Fruit fly (Drosophila melanogaster) whole organism, wandering third instar larva: ENCODE measurements around the gene LanA.

Experiments
- Myc ChIP-seq: fragments of >200 bp; optimal IDR thresholded peaks from 2 replicates; lab custom pipeline; 2017
- ey ChIP-seq: fragments of 200-800 bp; sonication (Bioruptor generic); optimal IDR thresholded peaks from 2 replicates; lab custom pipeline; 2016; ENCODE audit warnings: missing biosample characterization, missing genetic modification characterization
- h ChIP-seq: fragments of 200-800 bp; sonication (Bioruptor generic); optimal IDR thresholded peaks from 3 replicates; lab custom pipeline; 2016; ENCODE audit warnings: missing biosample characterization, mild to moderate bottlenecking, missing genetic modification characterization

DNA sequence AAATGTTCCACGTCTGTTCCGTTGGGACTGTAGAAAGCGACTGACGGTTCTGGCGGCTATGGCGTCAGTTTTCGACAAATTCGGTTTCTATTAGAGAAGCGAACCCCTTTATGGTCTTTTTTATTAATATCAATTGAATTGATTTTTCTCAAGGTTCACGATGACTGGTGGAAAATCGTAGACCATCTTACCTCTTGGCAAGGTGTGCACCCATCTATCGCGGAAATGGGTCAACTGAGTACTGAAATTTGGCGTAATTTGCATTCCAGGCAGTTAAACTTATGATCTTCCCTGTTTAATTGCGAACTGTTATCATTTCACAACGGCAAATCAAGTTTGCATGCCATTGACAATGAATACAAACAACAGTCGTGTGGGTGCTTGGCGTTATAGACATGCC, 22.1 kb upstream of the LanA start, which contains the start of gene CG10226:
- no peak for TF ChIP-seq ey
- no peak for TF ChIP-seq Myc (lab: Kevin White, UChicago)
- no peak for TF ChIP-seq h
